Worm (Caenorhabditis elegans) whole organism, L1 larva: ENCODE data around the gene ctsa-3.1.

Experiments
- F16B12.6 ChIP-seq: fragments of 150-350 bp; optimal IDR thresholded peaks from 2 replicates; lab custom pipeline; 2014; ENCODE audit warnings: missing biosample characterization, missing genetic modification characterization
- ceh-8 ChIP-seq: fragments of 200-800 bp; sonication (Bioruptor generic); optimal IDR thresholded peaks from 2 replicates; lab custom pipeline; 2018; ENCODE audit warnings: mild to moderate bottlenecking, missing genetic modification characterization, moderate library complexity, missing compliant biosample characterization
- dpl-1 ChIP-seq, 3 experiments: fragments of 150-350 bp in 2 of 3; sonication (generic microtip) in 1 of 3; optimal IDR thresholded peaks; 2 replicates each; lab custom pipeline; 2014 to 2017; ENCODE audit warnings: missing biosample characterization in 3 of 3, missing genetic modification characterization in 3 of 3, missing genetic modification reagents in 3 of 3
- fkh-8 ChIP-seq: sonication (generic microtip); optimal IDR thresholded peaks from 2 replicates; lab custom pipeline; 2016; ENCODE audit warnings: mild to moderate bottlenecking, missing genetic modification characterization, missing compliant biosample characterization
- fos-1 ChIP-seq: fragments of 150-350 bp; optimal IDR thresholded peaks from 2 replicates; lab custom pipeline; 2014; ENCODE audit warnings: missing biosample characterization, missing genetic modification characterization
- lin-35 ChIP-seq, 2 experiments: fragments of 150-350 bp; optimal IDR thresholded peaks; 2 replicates each; lab custom pipeline; 2014; ENCODE audit warnings: missing biosample characterization in 2 of 2, missing genetic modification characterization in 2 of 2, missing genetic modification reagents in 2 of 2
- nhr-237 ChIP-seq: fragments of 150-350 bp; optimal IDR thresholded peaks from 2 replicates; lab custom pipeline; 2014; ENCODE audit warnings: missing biosample characterization, missing genetic modification characterization
- nhr-28 ChIP-seq: fragments of 150-350 bp; optimal IDR thresholded peaks from 2 replicates; lab custom pipeline; 2014; ENCODE audit warnings: missing biosample characterization, missing genetic modification characterization
- skn-1 ChIP-seq: fragments of 150-350 bp; optimal IDR thresholded peaks from 2 replicates; lab custom pipeline; 2014; ENCODE audit warnings: missing biosample characterization, missing genetic modification characterization
- xbp-1 ChIP-seq: sonication (generic microtip); optimal IDR thresholded peaks from 2 replicates; lab custom pipeline; 2016; ENCODE audit warnings: missing genetic modification characterization, missing compliant biosample characterization
- zag-1 ChIP-seq: fragments of 150-350 bp; optimal IDR thresholded peaks from 2 replicates; lab custom pipeline; 2014; ENCODE audit warnings: missing biosample characterization, missing genetic modification characterization
- ztf-11 ChIP-seq, 2 experiments: sonication (generic microtip); optimal IDR thresholded peaks; 2 replicates each; lab custom pipeline; 2016 to 2017; ENCODE audit warnings: missing genetic modification characterization in 2 of 2, missing biosample characterization in 1 of 2, missing compliant biosample characterization in 1 of 2

DNA sequence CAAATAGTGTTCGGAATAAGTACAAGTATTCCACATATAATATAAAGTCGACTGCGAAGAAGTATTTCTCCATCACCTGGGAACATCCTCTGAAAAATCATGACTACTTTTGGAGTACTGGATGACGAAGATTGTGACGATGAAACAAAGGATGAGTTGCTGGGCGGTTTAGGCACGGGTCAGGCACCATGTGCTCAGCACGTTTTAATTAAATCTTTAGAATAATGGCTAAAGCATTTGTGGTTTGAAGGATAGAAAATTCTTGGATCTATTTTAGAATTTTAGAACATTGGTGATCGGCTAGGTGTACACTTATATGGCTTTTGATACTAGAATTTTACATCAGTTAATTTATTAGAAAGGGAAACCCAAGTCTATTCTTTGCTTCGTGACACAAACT lies 45.5 kb upstream of the ctsa-3.1 start, which contains the start of gene C27H5.6:
- no peak for TF ChIP-seq nhr-28 (tag; lab: Kevin White, UChicago)
- TF ChIP-seq ceh-8 (GFP tag; lab: Kevin White, UChicago): no peak
- no peak for TF ChIP-seq fos-1 (tag; lab: Kevin White, UChicago)
- no peak for TF ChIP-seq lin-35 (GFP tag; optimal IDR thresholded peaks at IDR 0.05; lab: Kevin White, UChicago)
- TF ChIP-seq nhr-237: no peak
- no peak for TF ChIP-seq fkh-8 (tag; lab: Kevin White, UChicago)
- TF ChIP-seq zag-1 (tag; lab: Kevin White, UChicago): no peak
- no peak for TF ChIP-seq skn-1 (tag; lab: Kevin White, UChicago)
- no peak for TF ChIP-seq F16B12.6 (tag; lab: Kevin White, UChicago)
- TF ChIP-seq xbp-1 (tag; lab: Kevin White, UChicago): no peak
- TF ChIP-seq ztf-11 (tag; optimal IDR thresholded peaks at IDR 0.05; lab: Kevin White, UChicago): no peak
- TF ChIP-seq dpl-1 (GFP tag; optimal IDR thresholded peaks at IDR 0.05; lab: Kevin White, UChicago): no peak
